Worm (Caenorhabditis elegans) whole organism, late embryonic: ENCODE results near the gene F58F12.12.

Source experiments
- ceh-19 ChIP-seq: fragments of 200-800 bp; sonication (Bioruptor generic); optimal IDR thresholded peaks from 2 replicates; lab custom pipeline; 2018; ENCODE audit warnings: mild to moderate bottlenecking, missing genetic modification characterization, missing compliant biosample characterization
- ceh-31 ChIP-seq: sonication (generic microtip); optimal IDR thresholded peaks from 2 replicates; lab custom pipeline; 2016; ENCODE audit warnings: missing genetic modification characterization, missing compliant biosample characterization
- ceh-9 ChIP-seq: sonication (generic microtip); optimal IDR thresholded peaks from 2 replicates; lab custom pipeline; 2016; ENCODE audit warnings: mild to moderate bottlenecking, missing genetic modification characterization, inconsistent platforms, missing compliant biosample characterization
- elt-2 ChIP-seq: sonication (generic microtip); optimal IDR thresholded peaks from 2 replicates; lab custom pipeline; 2016; ENCODE audit warnings: missing genetic modification reagents, missing genetic modification characterization, missing compliant biosample characterization
- eyg-1 ChIP-seq: sonication (generic microtip); optimal IDR thresholded peaks from 2 replicates; lab custom pipeline; 2016; ENCODE audit warnings: missing genotype, missing genetic modification characterization, missing compliant biosample characterization
- nfya-1 ChIP-seq: sonication (generic microtip); optimal IDR thresholded peaks from 2 replicates; lab custom pipeline; 2017; ENCODE audit warnings: missing genetic modification characterization, mild to moderate bottlenecking, missing compliant biosample characterization, antibody characterized with exemption, moderate library complexity
- nhr-11 ChIP-seq: fragments of 150-350 bp; optimal IDR thresholded peaks from 2 replicates; lab custom pipeline; 2014; ENCODE audit warnings: missing biosample characterization, missing genetic modification characterization
- pag-3 ChIP-seq: sonication (generic microtip); optimal IDR thresholded peaks from 2 replicates; lab custom pipeline; 2016; ENCODE audit warnings: missing compliant biosample characterization, missing genetic modification characterization, borderline replicate concordance
- pqm-1 ChIP-seq: sonication (generic microtip); optimal IDR thresholded peaks from 2 replicates; lab custom pipeline; 2016; ENCODE audit warnings: missing genetic modification characterization, missing compliant biosample characterization
- tbx-2 ChIP-seq: sonication (generic microtip); optimal IDR thresholded peaks from 2 replicates; lab custom pipeline; 2016; ENCODE audit warnings: missing genetic modification characterization, missing compliant biosample characterization
- unc-55 ChIP-seq: sonication (generic microtip); optimal IDR thresholded peaks from 2 replicates; lab custom pipeline; 2017; ENCODE audit warnings: missing biosample characterization, missing genetic modification reagents, missing genetic modification characterization

- TF ChIP-seq nfya-1 (tag; lab: Kevin White, UChicago) (no peak), nhr-11 (tag; lab: Kevin White, UChicago) (no peak), pqm-1 (tag; lab: Kevin White, UChicago) (no peak), tbx-2 (tag; lab: Kevin White, UChicago) (no peak), ceh-19 (GFP tag; lab: Kevin White, UChicago) (no peak), elt-2 (tag; lab: Kevin White, UChicago) (no peak), pag-3 (tag; lab: Kevin White, UChicago) (no peak), eyg-1 (tag; lab: Kevin White, UChicago) (no peak), unc-55 (no peak), ceh-31 (tag; lab: Kevin White, UChicago) (no peak), ceh-9 (tag; lab: Kevin White, UChicago) (no peak)
Observed at ce11 chrII:6343893-6344292, 37.1 kb upstream of the F58F12.12 start, which contains the start of gene txt-18.
